Worm (Caenorhabditis elegans) whole organism, midembryonic: Measurements from ENCODE around the gene C16B8.4.

Experiments
- cog-1 ChIP-seq: sonication (generic microtip); optimal IDR thresholded peaks from 2 replicates; lab custom pipeline; 2016; ENCODE audit warnings: missing genetic modification characterization, missing compliant biosample characterization
- ztf-29 ChIP-seq: fragments of 200-800 bp; sonication (Bioruptor generic); IDR thresholded peaks from 2 replicates; pipeline ENCODE4 v1.3.6; 2022; ENCODE audit warnings: missing genetic modification reagents, missing genetic modification characterization, missing compliant biosample characterization

ce11 chrX:3997040-3997439, 23.6 kb upstream of the C16B8.4 start, which contains the start of gene R02E12.5:
- TF ChIP-seq cog-1 (tag; lab: Kevin White, UChicago), result no peak
- no peak for TF ChIP-seq ztf-29
